Fruit fly (Drosophila melanogaster) whole organism, prepupa: ENCODE data around the gene nkd.

Experiments used
- CG6276 ChIP-seq: fragments of 200-800 bp; sonication (Bioruptor generic); optimal IDR thresholded peaks from 2 replicates; lab custom pipeline; 2017; ENCODE audit warnings: missing biosample characterization, mild to moderate bottlenecking, missing genetic modification characterization
- CG6792 ChIP-seq: fragments of 200-800 bp; sonication (Bioruptor generic); optimal IDR thresholded peaks from 3 replicates; lab custom pipeline; 2016; ENCODE audit warnings: missing biosample characterization, missing genetic modification characterization
- Eip75B ChIP-seq: fragments of 200-800 bp; sonication (Bioruptor generic); optimal IDR thresholded peaks from 3 replicates; lab custom pipeline; 2016; ENCODE audit warnings: missing biosample characterization, missing genetic modification characterization
- OdsH ChIP-seq: fragments of 200-800 bp; sonication (Bioruptor generic); optimal IDR thresholded peaks from 3 replicates; lab custom pipeline; 2016; ENCODE audit warnings: missing biosample characterization, missing genetic modification characterization
- Sox102F ChIP-seq: fragments of 200-800 bp; sonication (Bioruptor generic); optimal IDR thresholded peaks from 2 replicates; lab custom pipeline; 2016; ENCODE audit warnings: missing biosample characterization, mild to moderate bottlenecking, missing genetic modification characterization
- eg ChIP-seq: fragments of 200-800 bp; sonication (Bioruptor generic); IDR thresholded peaks from 3 replicates; pipeline ENCODE4 v1.3.6; 2022; ENCODE audit warnings: missing biosample characterization, missing genetic modification characterization
- fd85E ChIP-seq: fragments of 200-800 bp; sonication (Bioruptor generic); optimal IDR thresholded peaks from 3 replicates; lab custom pipeline; 2016; ENCODE audit warnings: missing biosample characterization, missing genetic modification characterization

dm6 chr3L:19015454-19016054, 29.7 kb downstream of the nkd start:
- TF ChIP-seq eg (GFP tag; lab: Robert Waterston, UW) (no peak), Eip75B (GFP tag; lab: Kevin White, UChicago) (no peak), fd85E (no peak), CG6792 (no peak), CG6276 (GFP tag; lab: Kevin White, UChicago) (no peak), Sox102F (GFP tag; lab: Kevin White, UChicago) (no peak), OdsH (GFP tag; lab: Kevin White, UChicago) (no peak)
